Fruit fly (Drosophila melanogaster) whole organism, embryonic: Measurements from ENCODE around the gene CG17650.

Source experiments
- Antp ChIP-seq: fragments of 200-800 bp; sonication (Bioruptor generic); optimal IDR thresholded peaks from 3 replicates; lab custom pipeline; 2016; ENCODE audit warnings: missing biosample characterization, missing genetic modification characterization
- Awh ChIP-seq: fragments of 200-800 bp; sonication (Bioruptor generic); IDR thresholded peaks from 2 replicates; pipeline ENCODE4, ENCODE4 v1.3.6; 2022; ENCODE audit warnings: missing biosample characterization, missing genetic modification characterization
- CG10209 ChIP-seq: fragments of 200-800 bp; sonication (Bioruptor generic); optimal IDR thresholded peaks from 3 replicates; lab custom pipeline; 2017; ENCODE audit warnings: missing biosample characterization, mild to moderate bottlenecking, missing genetic modification characterization, missing genetic modification reagents
- CG11085 ChIP-seq: fragments of 200-800 bp; sonication (Bioruptor generic); IDR thresholded peaks from 2 replicates; pipeline ENCODE4 v1.3.6; 2022; ENCODE audit warnings: missing biosample characterization, missing genetic modification characterization
- CG12104 ChIP-seq: fragments of 200-800 bp; sonication (Bioruptor generic); optimal IDR thresholded peaks from 3 replicates; lab custom pipeline; 2016; ENCODE audit warnings: missing biosample characterization, missing genetic modification characterization
- CG12942 ChIP-seq: fragments of 200-800 bp; sonication (Bioruptor generic); optimal IDR thresholded peaks from 3 replicates; lab custom pipeline; 2016; ENCODE audit warnings: missing biosample characterization, missing genetic modification characterization
- CG15601 ChIP-seq: fragments of 200-800 bp; sonication (Bioruptor generic); optimal IDR thresholded peaks from 3 replicates; lab custom pipeline; 2019; ENCODE audit warnings: missing biosample characterization, mild to moderate bottlenecking, missing genetic modification characterization, moderate library complexity
- CG1603 ChIP-seq: fragments of 200-800 bp; sonication (Bioruptor generic); optimal IDR thresholded peaks from 2 replicates; lab custom pipeline; 2019; ENCODE audit warnings: missing biosample characterization, mild to moderate bottlenecking, missing genetic modification characterization, moderate library complexity
- CG17612 ChIP-seq: fragments of 200-800 bp; sonication (Bioruptor generic); IDR thresholded peaks from 2 replicates; pipeline ENCODE4 v1.3.6; 2022; ENCODE audit warnings: missing biosample characterization, missing genetic modification characterization
- CG18764 ChIP-seq: fragments of 200-800 bp; sonication (Bioruptor generic); optimal IDR thresholded peaks from 3 replicates; lab custom pipeline; 2016; ENCODE audit warnings: missing biosample characterization, missing genetic modification characterization
- CG2116 ChIP-seq: fragments of 200-800 bp; sonication (Bioruptor generic); optimal IDR thresholded peaks from 3 replicates; lab custom pipeline; 2018; ENCODE audit warnings: missing biosample characterization, mild to moderate bottlenecking, missing genetic modification characterization
- CG31365 ChIP-seq: fragments of 200-800 bp; sonication (Bioruptor generic); optimal IDR thresholded peaks from 2 replicates; lab custom pipeline; 2018; ENCODE audit warnings: missing biosample characterization, mild to moderate bottlenecking, missing genetic modification characterization
- CG32532 ChIP-seq: fragments of 200-800 bp; sonication (Bioruptor generic); IDR thresholded peaks from 2 replicates; pipeline ENCODE4 v1.3.6; 2022; ENCODE audit warnings: missing biosample characterization, missing genetic modification characterization
- CG6791 ChIP-seq: fragments of 200-800 bp; sonication (Bioruptor generic); IDR thresholded peaks from 3 replicates; pipeline ENCODE4 v1.3.6; 2022; ENCODE audit warnings: missing biosample characterization, missing genetic modification characterization; ENCODE audit not compliant: partially characterized antibody
- CG7271 ChIP-seq: fragments of 200-800 bp; sonication (Bioruptor generic); optimal IDR thresholded peaks from 2 replicates; lab custom pipeline; 2018; ENCODE audit warnings: missing biosample characterization, mild to moderate bottlenecking, missing genetic modification characterization, moderate library complexity
- CG7963 ChIP-seq: fragments of 200-800 bp; sonication (Bioruptor generic); IDR thresholded peaks from 3 replicates; pipeline ENCODE4 v1.3.6; 2022; ENCODE audit warnings: missing biosample characterization, missing genetic modification characterization; ENCODE audit not compliant: partially characterized antibody
- CG8765 ChIP-seq: fragments of 200-800 bp; sonication (Bioruptor generic); IDR thresholded peaks from 2 replicates; pipeline ENCODE4 v1.3.6; 2022; ENCODE audit warnings: missing biosample characterization, missing genetic modification characterization
- CG9876 ChIP-seq: fragments of 200-800 bp; sonication (Bioruptor generic); optimal IDR thresholded peaks from 2 replicates; lab custom pipeline; 2016; ENCODE audit warnings: missing biosample characterization, missing genetic modification characterization
- CG9932 ChIP-seq: fragments of 200-800 bp; sonication (Bioruptor generic); IDR thresholded peaks from 2 replicates; pipeline ENCODE4 v1.3.6; 2022; ENCODE audit warnings: missing biosample characterization, missing genetic modification characterization
- D19A ChIP-seq: fragments of 200-800 bp; optimal IDR thresholded peaks from 3 replicates; lab custom pipeline; 2019; ENCODE audit warnings: missing biosample characterization, mild to moderate bottlenecking, missing genetic modification characterization, moderate library complexity
- Dp ChIP-seq: fragments of 200-800 bp; sonication (Bioruptor generic); optimal IDR thresholded peaks from 2 replicates; lab custom pipeline; 2018; ENCODE audit warnings: missing biosample characterization, mild to moderate bottlenecking, missing genetic modification characterization, moderate library complexity
- E2f2 ChIP-seq: fragments of 200-800 bp; sonication (Bioruptor generic); IDR thresholded peaks from 2 replicates; pipeline ENCODE4 v1.3.6; 2022; ENCODE audit warnings: missing biosample characterization, missing genetic modification characterization
- H2.0 ChIP-seq: fragments of 200-800 bp; sonication (Bioruptor generic); IDR thresholded peaks from 2 replicates; pipeline ENCODE4 v1.3.6; 2022; ENCODE audit warnings: missing biosample characterization, missing genetic modification characterization
- Hey ChIP-seq: fragments of 200-800 bp; sonication (Bioruptor generic); optimal IDR thresholded peaks from 3 replicates; lab custom pipeline; 2018; ENCODE audit warnings: missing biosample characterization, mild to moderate bottlenecking, missing genetic modification characterization
- Hr3 ChIP-seq: fragments of 200-800 bp; sonication (Bioruptor generic); optimal IDR thresholded peaks from 3 replicates; lab custom pipeline; 2016; ENCODE audit warnings: missing biosample characterization, missing genetic modification characterization
- Mrtf ChIP-seq: fragments of 200-800 bp; sonication (Bioruptor generic); IDR thresholded peaks from 3 replicates; pipeline ENCODE4 v1.3.6; 2022; ENCODE audit warnings: missing biosample characterization, missing genetic modification characterization
- NC2β ChIP-seq: fragments of 200-800 bp; sonication (Bioruptor generic); optimal IDR thresholded peaks from 2 replicates; lab custom pipeline; 2016; ENCODE audit warnings: missing biosample characterization, missing genetic modification characterization
- Nf-YC ChIP-seq: fragments of 200-800 bp; optimal IDR thresholded peaks from 3 replicates; lab custom pipeline; 2019; ENCODE audit warnings: missing biosample characterization, mild to moderate bottlenecking, missing genetic modification characterization, moderate library complexity
- NfI ChIP-seq: fragments of 200-800 bp; sonication (Bioruptor generic); optimal IDR thresholded peaks from 3 replicates; lab custom pipeline; 2018; ENCODE audit warnings: missing biosample characterization, mild to moderate bottlenecking, missing genetic modification characterization, moderate library complexity
- Stat92E ChIP-seq, 3 experiments: fragments of >200 bp in 2 of 3; fragments of 200-800 bp in 1 of 3; sonication (Bioruptor generic) in 1 of 3; optimal IDR thresholded peaks; 2 replicates each; lab custom pipeline; 2017 to 2019; ENCODE audit warnings: missing biosample characterization in 3 of 3, missing genetic modification characterization in 3 of 3, mild to moderate bottlenecking in 1 of 3, moderate library complexity in 1 of 3
- al ChIP-seq: fragments of 200-800 bp; sonication (Bioruptor generic); IDR thresholded peaks from 2 replicates; pipeline ENCODE4 v1.3.6; 2022; ENCODE audit warnings: missing biosample characterization, missing genetic modification characterization
- cg ChIP-seq: fragments of 200-800 bp; sonication (Bioruptor generic); optimal IDR thresholded peaks from 3 replicates; lab custom pipeline; 2019; ENCODE audit warnings: missing biosample characterization, mild to moderate bottlenecking, missing genetic modification characterization, moderate library complexity
- corto ChIP-seq: fragments of 200-800 bp; sonication (Bioruptor generic); optimal IDR thresholded peaks from 2 replicates; lab custom pipeline; 2016; ENCODE audit warnings: missing biosample characterization, mild to moderate bottlenecking, missing genetic modification characterization, moderate library complexity
- croc ChIP-seq: fragments of 200-800 bp; sonication (Bioruptor generic); conservative IDR thresholded peaks from 3 replicates; pipeline ENCODE4 v1.3.6; 2022; ENCODE audit warnings: missing biosample characterization, missing genetic modification characterization
- dm ChIP-seq: fragments of 200-800 bp; sonication (Bioruptor generic); optimal IDR thresholded peaks from 3 replicates; lab custom pipeline; 2016; ENCODE audit warnings: missing biosample characterization, missing genetic modification characterization
- ewg ChIP-seq: fragments of 200-800 bp; sonication (Bioruptor generic); optimal IDR thresholded peaks from 3 replicates; lab custom pipeline; 2017; ENCODE audit warnings: mild to moderate bottlenecking, missing biosample characterization, missing genetic modification reagents, missing genetic modification characterization
- grau ChIP-seq: fragments of 200-800 bp; optimal IDR thresholded peaks from 3 replicates; lab custom pipeline; 2019; ENCODE audit warnings: missing biosample characterization, mild to moderate bottlenecking, missing genetic modification characterization, moderate library complexity
- gsb-n ChIP-seq: fragments of 200-800 bp; sonication (Bioruptor generic); optimal IDR thresholded peaks from 3 replicates; lab custom pipeline; 2018; ENCODE audit warnings: missing biosample characterization, mild to moderate bottlenecking, missing genetic modification characterization
- h ChIP-seq: fragments of >200 bp; optimal IDR thresholded peaks from 2 replicates; lab custom pipeline; 2017
- hbn ChIP-seq: fragments of 200-800 bp; sonication (Bioruptor generic); IDR thresholded peaks from 2 replicates; pipeline ENCODE4 v1.3.6; 2022; ENCODE audit warnings: missing biosample characterization, missing genetic modification characterization; ENCODE audit not compliant: partially characterized antibody
- lmd ChIP-seq: fragments of 200-800 bp; sonication (Bioruptor generic); IDR thresholded peaks from 2 replicates; pipeline ENCODE4 v1.3.6; 2022; ENCODE audit warnings: missing biosample characterization, missing genetic modification characterization
- nau ChIP-seq: fragments of 200-800 bp; sonication (Bioruptor generic); optimal IDR thresholded peaks from 3 replicates; lab custom pipeline; 2017; ENCODE audit warnings: missing biosample characterization, mild to moderate bottlenecking, missing genetic modification characterization, missing genetic modification reagents
- nmo ChIP-seq: fragments of 200-800 bp; sonication (Bioruptor generic); optimal IDR thresholded peaks from 2 replicates; lab custom pipeline; 2018; ENCODE audit warnings: missing biosample characterization, mild to moderate bottlenecking, missing genetic modification characterization, moderate library complexity
- otp ChIP-seq: fragments of 200-800 bp; sonication (Bioruptor generic); IDR thresholded peaks from 3 replicates; pipeline ENCODE4, ENCODE4 v1.3.6; 2022; ENCODE audit warnings: missing biosample characterization, missing genetic modification characterization
- pnt ChIP-seq: fragments of 200-800 bp; sonication (Bioruptor generic); optimal IDR thresholded peaks from 3 replicates; lab custom pipeline; 2016; ENCODE audit warnings: missing biosample characterization, missing genetic modification characterization
- rib ChIP-seq: fragments of 200-800 bp; sonication (Bioruptor generic); IDR thresholded peaks from 2 replicates; pipeline ENCODE4 v1.3.6; 2022; ENCODE audit warnings: missing biosample characterization, missing genetic modification characterization
- scrt ChIP-seq: fragments of 200-800 bp; sonication (Bioruptor generic); optimal IDR thresholded peaks from 2 replicates; lab custom pipeline; 2018; ENCODE audit warnings: missing biosample characterization, mild to moderate bottlenecking, missing genetic modification characterization, moderate library complexity
- sd ChIP-seq: fragments of 200-800 bp; sonication (Bioruptor generic); optimal IDR thresholded peaks from 3 replicates; lab custom pipeline; 2018; ENCODE audit warnings: missing biosample characterization, mild to moderate bottlenecking, missing genetic modification characterization, moderate library complexity
- so ChIP-seq: fragments of 200-800 bp; sonication (Bioruptor generic); IDR thresholded peaks from 3 replicates; pipeline ENCODE4 v1.3.6; 2022; ENCODE audit warnings: missing biosample characterization, missing genetic modification characterization
- tio ChIP-seq: fragments of 200-800 bp; sonication (Bioruptor generic); optimal IDR thresholded peaks from 2 replicates; lab custom pipeline; 2017; ENCODE audit warnings: missing biosample characterization, missing genetic modification characterization, inconsistent platforms

Gene CG17650

dm6 chr2L:1737057-1737581, 21.8 kb downstream of the CG17650 start (continued):
- TF ChIP-seq Hr3 (GFP tag; lab: Kevin White, UChicago) (peak; percentile 93), h (lab: Kevin White, UChicago) (no peak), CG7271 (peak; percentile 40), al (GFP tag; lab: Robert Waterston, UW) (peak; percentile 76; the same call in 1 of the 2 replicates), CG6791 (0 out of 3 replicates have a peak, but pooled peaks have one; percentile 39), Nf-YC (tag; lab: Kevin White, UChicago) (no peak), CG12942 (GFP tag; lab: Kevin White, UChicago) (peak; percentile 92), CG10209 (peak; percentile 89), nau (GFP tag; lab: Kevin White, UChicago) (peak; percentile 86), CG9876 (peak; percentile 84), Dp (GFP tag; lab: Kevin White, UChicago) (no peak), tio (GFP tag; lab: Kevin White, UChicago) (peak; percentile 92), CG7963 (peak; percentile 9; the same call in 1 of the 3 replicates), Hey (tag; lab: Kevin White, UChicago) (no peak), pnt (peak; percentile 94), gsb-n (tag; lab: Kevin White, UChicago) (peak; percentile 85), CG32532 (GFP tag; lab: Robert Waterston, UW) (peak; percentile 85), dm (peak; percentile 73), CG2116 (GFP tag; lab: Kevin White, UChicago) (peak; percentile 59), nmo (GFP tag; lab: Kevin White, UChicago) (peak; percentile 93), corto (GFP tag; lab: Kevin White, UChicago) (no peak), Antp (GFP tag; lab: Kevin White, UChicago) (peak; percentile 90), grau (peak; percentile 81), sd (tag; lab: Kevin White, UChicago) (peak; percentile 52), lmd (peak; percentile 92), scrt (GFP tag; lab: Kevin White, UChicago) (peak; percentile 67), CG18764 (peak; percentile 86), so (GFP tag; lab: Robert Waterston, UW) (peak; percentile 88), Stat92E (GFP tag; optimal IDR thresholded peaks at IDR 0.05; lab: Kevin White, UChicago) (peak in 1 of 3 experiments; percentile 26), cg (GFP tag; lab: Kevin White, UChicago) (no peak), CG11085 (peak; percentile 48; the same call in 1 of the 2 replicates), D19A (peak; percentile 85), NC2β (GFP tag; lab: Kevin White, UChicago) (peak; percentile 72), otp (GFP tag; lab: Robert Waterston, UW) (peak; percentile 80), hbn (GFP tag; lab: Robert Waterston, UW) (no peak), NfI (GFP tag; lab: Kevin White, UChicago) (peak; percentile 77), ewg (GFP tag; lab: Kevin White, UChicago) (peak; percentile 89), CG9932 (GFP tag; lab: Robert Waterston, UW) (peak; percentile 79), croc (peak; percentile 78), Mrtf (GFP tag; lab: Robert Waterston, UW) (peak; percentile 55; the same call in 1 of the 3 replicates), CG17612 (peak; percentile 59; the same call in 1 of the 2 replicates), CG8765 (GFP tag; lab: Robert Waterston, UW) (peak; percentile 68; the same call in 1 of the 2 replicates), H2.0 (peak; percentile 85), Awh (GFP tag; lab: Robert Waterston, UW) (peak; percentile 79; the same call in 1 of the 2 replicates), CG12104 (GFP tag; lab: Kevin White, UChicago) (peak; percentile 61), CG1603 (tag; lab: Kevin White, UChicago) (peak; percentile 88), rib (GFP tag; lab: Robert Waterston, UW) (no peak), E2f2 (GFP tag; lab: Robert Waterston, UW) (peak; percentile 63), CG31365 (tag; lab: Kevin White, UChicago) (peak; percentile 44), CG15601 (tag; lab: Kevin White, UChicago) (peak; percentile 69)
